Worm (Caenorhabditis elegans) whole organism, midembryonic: ENCODE measurements around the gene noca-2.

ENCODE experiments used
- T22C8.4 ChIP-seq: fragments of 200-800 bp; sonication (Bioruptor generic); IDR thresholded peaks from 2 replicates; pipeline ENCODE4 v1.3.6; 2022; ENCODE audit warnings: missing genetic modification characterization, missing compliant biosample characterization
- cog-1 ChIP-seq: sonication (generic microtip); optimal IDR thresholded peaks from 2 replicates; lab custom pipeline; 2016; ENCODE audit warnings: missing genetic modification characterization, missing compliant biosample characterization
- flt-1 ChIP-seq: fragments of 200-800 bp; sonication (Bioruptor generic); IDR thresholded peaks from 2 replicates; pipeline ENCODE4 v1.3.6; 2022; ENCODE audit warnings: missing genetic modification characterization, missing compliant biosample characterization
- klf-2 ChIP-seq: fragments of 200-800 bp; sonication (Bioruptor generic); conservative IDR thresholded peaks from 2 replicates; pipeline ENCODE4 v1.3.6; 2022; ENCODE audit warnings: missing genetic modification reagents, missing genetic modification characterization, missing compliant biosample characterization
- med-1 ChIP-seq: sonication (generic microtip); optimal IDR thresholded peaks from 2 replicates; lab custom pipeline; 2017; ENCODE audit warnings: missing genetic modification characterization, mild to moderate bottlenecking, missing compliant biosample characterization, antibody characterized with exemption, missing genetic modification reagents; ENCODE audit not compliant: insufficient read depth
- ref-1 ChIP-seq: fragments of 200-800 bp; sonication (Bioruptor generic); conservative IDR thresholded peaks from 2 replicates; pipeline ENCODE4 v1.3.6; 2022; ENCODE audit warnings: missing genetic modification reagents, missing genetic modification characterization, missing compliant biosample characterization
- tab-1 ChIP-seq: fragments of 200-800 bp; sonication (Bioruptor generic); IDR thresholded peaks from 2 replicates; pipeline ENCODE4 v1.3.6; 2022; ENCODE audit warnings: missing genetic modification characterization, missing compliant biosample characterization
- ztf-23 ChIP-seq: fragments of 200-800 bp; sonication (Bioruptor generic); IDR thresholded peaks from 2 replicates; pipeline ENCODE4 v1.3.6; 2022; ENCODE audit warnings: missing genetic modification reagents, missing genetic modification characterization, missing compliant biosample characterization
- ztf-29 ChIP-seq: fragments of 200-800 bp; sonication (Bioruptor generic); IDR thresholded peaks from 2 replicates; pipeline ENCODE4 v1.3.6; 2022; ENCODE audit warnings: missing genetic modification reagents, missing genetic modification characterization, missing compliant biosample characterization

Gene noca-2

DNA sequence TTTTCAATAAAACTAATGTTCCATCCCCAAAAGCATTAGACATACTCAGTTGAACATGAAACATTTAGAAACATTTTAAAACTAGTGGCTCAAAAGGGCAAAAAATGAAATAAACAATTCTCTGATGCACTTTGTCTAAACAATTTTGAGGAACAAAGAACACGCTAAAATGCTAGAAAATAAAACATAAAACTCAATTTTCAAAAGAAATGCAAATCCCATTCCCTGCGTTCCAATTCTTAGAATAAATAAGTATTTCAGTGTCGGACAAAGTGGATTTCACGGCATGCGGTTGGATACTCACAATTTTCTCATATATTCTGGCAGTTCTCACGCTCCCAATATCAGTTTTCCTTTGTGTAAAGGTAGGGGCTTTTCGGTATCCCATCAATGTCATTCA is 33.6 kb upstream of the noca-2 start:
- TF ChIP-seq flt-1 (GFP tag; lab: Robert Waterston, UW) = no peak
- TF ChIP-seq T22C8.4 = no peak
- TF ChIP-seq med-1 (GFP tag; lab: Kevin White, UChicago) = no peak
- no peak for TF ChIP-seq klf-2 (GFP tag; lab: Robert Waterston, UW)
- no peak for TF ChIP-seq tab-1 (GFP tag; lab: Robert Waterston, UW)
- TF ChIP-seq ztf-29 (GFP tag; lab: Robert Waterston, UW) = no peak
- TF ChIP-seq ref-1 = no peak
- TF ChIP-seq cog-1 = no peak
- no peak for TF ChIP-seq ztf-23 (GFP tag; lab: Robert Waterston, UW)

DNA sequence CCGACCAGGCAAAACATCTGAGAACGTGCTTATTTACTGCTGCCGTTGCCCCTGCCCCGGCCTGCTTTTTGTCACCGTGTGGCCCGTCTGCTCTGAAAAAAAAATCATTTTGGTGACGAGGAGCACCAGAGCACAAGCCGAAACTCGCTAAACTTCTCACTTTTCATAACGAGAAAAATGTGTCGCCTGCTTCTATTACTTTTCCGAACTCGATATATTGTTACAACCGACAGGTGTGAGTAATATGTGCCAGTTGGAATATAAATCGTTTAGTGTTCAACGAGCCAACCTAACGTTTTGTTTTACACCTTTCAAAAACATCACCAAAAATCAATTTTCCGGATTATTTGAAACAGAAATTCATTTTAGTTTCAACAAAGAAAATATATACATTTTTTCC is 29.2 kb upstream of the noca-2 start:
- no peak for TF ChIP-seq med-1 (GFP tag; lab: Kevin White, UChicago)
- no peak for TF ChIP-seq ref-1
- no peak for TF ChIP-seq flt-1 (GFP tag; lab: Robert Waterston, UW)
- TF ChIP-seq T22C8.4 = no peak
- TF ChIP-seq klf-2 (GFP tag; lab: Robert Waterston, UW) = no peak
- TF ChIP-seq tab-1 (GFP tag; lab: Robert Waterston, UW) = no peak
- TF ChIP-seq cog-1 = no peak
- TF ChIP-seq ztf-29 (GFP tag; lab: Robert Waterston, UW) = no peak
- no peak for TF ChIP-seq ztf-23 (GFP tag; lab: Robert Waterston, UW)

DNA sequence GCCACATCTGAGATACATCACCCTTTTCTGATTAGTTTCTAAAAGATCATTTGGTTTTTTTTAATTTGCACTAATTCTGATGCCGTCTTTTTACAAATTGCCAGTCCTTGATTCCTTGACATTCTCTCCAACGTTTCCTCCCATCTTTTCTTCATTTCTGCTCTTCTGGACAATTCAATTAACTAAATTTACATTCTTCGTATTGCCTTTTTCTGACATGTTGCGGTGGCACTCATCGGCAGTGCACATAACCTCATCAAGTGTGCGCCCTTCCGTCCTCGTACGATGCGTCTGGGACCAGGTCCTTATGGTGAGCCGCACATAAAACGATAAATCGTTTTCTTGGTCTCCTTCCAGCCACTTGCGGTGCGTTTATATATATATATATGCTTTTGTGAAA is 27.9 kb upstream of the noca-2 start:
- TF ChIP-seq cog-1 (no peak), ref-1 (no peak), flt-1 (GFP tag; lab: Robert Waterston, UW) (no peak), ztf-29 (GFP tag; lab: Robert Waterston, UW) (no peak), T22C8.4 (no peak), tab-1 (GFP tag; lab: Robert Waterston, UW) (no peak), ztf-23 (GFP tag; lab: Robert Waterston, UW) (no peak), med-1 (GFP tag; lab: Kevin White, UChicago) (no peak), klf-2 (GFP tag; lab: Robert Waterston, UW) (no peak)

DNA sequence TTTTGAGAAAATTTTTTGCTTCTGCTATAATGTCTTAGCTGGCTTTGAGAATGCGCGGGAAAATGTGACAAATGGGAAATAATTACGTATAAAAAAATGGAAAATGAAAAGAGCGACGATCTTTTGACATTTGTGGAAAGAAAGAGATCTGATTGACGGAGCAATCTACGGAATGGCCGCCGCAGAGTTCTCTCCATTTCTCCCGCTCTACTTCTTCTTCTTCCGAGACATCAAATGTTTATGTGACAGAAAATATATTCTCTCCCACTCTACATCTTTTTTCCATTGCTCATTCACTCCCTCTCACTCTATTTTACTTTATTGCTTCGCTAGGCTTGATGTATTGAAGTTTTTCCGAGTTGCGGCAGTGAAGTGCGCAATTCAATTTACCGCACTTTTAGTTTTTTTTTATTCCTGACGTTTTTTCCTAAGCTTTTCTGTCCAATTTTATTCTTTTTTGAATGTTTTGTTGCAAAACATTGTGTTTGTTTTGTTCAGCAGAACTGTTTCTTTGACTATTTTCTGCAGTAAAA is 26.4 kb upstream of the noca-2 start:
- TF ChIP-seq ztf-23 (GFP tag; lab: Robert Waterston, UW) = no peak
- TF ChIP-seq tab-1 (GFP tag; lab: Robert Waterston, UW) = no peak
- no peak for TF ChIP-seq klf-2 (GFP tag; lab: Robert Waterston, UW)
- no peak for TF ChIP-seq cog-1
- no peak for TF ChIP-seq med-1 (GFP tag; lab: Kevin White, UChicago)
- TF ChIP-seq T22C8.4 = no peak
- TF ChIP-seq flt-1 (GFP tag; lab: Robert Waterston, UW) = no peak
- no peak for TF ChIP-seq ztf-29 (GFP tag; lab: Robert Waterston, UW)
- TF ChIP-seq ref-1 = no peak

DNA sequence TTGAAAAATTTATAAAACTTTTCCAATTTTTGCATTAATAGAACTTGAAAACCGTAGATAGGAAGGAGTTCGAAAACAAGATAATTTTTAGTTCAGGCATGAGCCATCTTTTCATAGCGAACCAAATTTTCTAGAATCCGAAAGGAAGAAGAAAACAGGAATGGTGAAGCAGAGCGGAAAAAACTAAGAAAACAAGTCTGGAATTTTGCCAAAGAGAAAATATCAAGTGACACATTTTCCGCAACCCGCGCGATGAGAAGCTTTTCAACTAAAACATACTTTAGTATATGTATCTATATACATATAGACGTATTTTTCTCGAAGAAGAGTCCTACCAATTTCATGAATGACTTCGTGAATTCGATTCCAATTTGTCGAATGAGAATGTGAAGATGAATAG is 25.4 kb upstream of the noca-2 start:
- TF ChIP-seq klf-2 (GFP tag; lab: Robert Waterston, UW) (no peak), cog-1 (no peak), ref-1 (no peak), tab-1 (GFP tag; lab: Robert Waterston, UW) (no peak), ztf-29 (GFP tag; lab: Robert Waterston, UW) (no peak), flt-1 (GFP tag; lab: Robert Waterston, UW) (no peak), med-1 (GFP tag; lab: Kevin White, UChicago) (no peak), ztf-23 (GFP tag; lab: Robert Waterston, UW) (no peak), T22C8.4 (no peak)

DNA sequence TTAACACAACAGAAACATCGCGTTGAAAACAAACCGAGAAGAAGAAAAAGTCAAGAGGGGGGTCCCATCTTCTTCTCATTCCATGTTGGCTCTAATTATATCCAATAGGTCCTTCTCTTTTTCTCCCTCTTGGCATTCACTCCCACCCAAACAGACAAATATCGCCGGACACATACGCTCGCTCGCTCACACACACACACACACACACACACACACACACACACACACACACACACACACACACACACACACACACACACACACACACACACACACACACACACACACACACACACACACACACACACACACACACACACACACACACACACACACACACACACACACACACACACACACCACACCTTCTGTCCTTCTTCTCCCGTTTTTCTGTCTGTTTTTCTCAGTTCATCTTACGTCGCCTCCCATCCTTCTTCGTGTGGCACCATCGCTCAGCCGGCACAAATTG is 23.1 kb upstream of the noca-2 start, which contains the start of gene sto-4:
TSS of gene sto-4 (plus strand) at position 360 of the 469 bp plus-strand sequence.
- 0 out of 2 replicates have a peak, but pooled peaks have one; percentile 51 for TF ChIP-seq ztf-23 (GFP tag; lab: Robert Waterston, UW)
- peak; percentile 72; the same call in 1 of the 2 replicates for TF ChIP-seq flt-1 (GFP tag; lab: Robert Waterston, UW)
- TF ChIP-seq klf-2 (GFP tag; lab: Robert Waterston, UW) = 0 out of 2 replicates have a peak, but pooled peaks have one; percentile 31
- peak; percentile 62 for TF ChIP-seq cog-1

DNA sequence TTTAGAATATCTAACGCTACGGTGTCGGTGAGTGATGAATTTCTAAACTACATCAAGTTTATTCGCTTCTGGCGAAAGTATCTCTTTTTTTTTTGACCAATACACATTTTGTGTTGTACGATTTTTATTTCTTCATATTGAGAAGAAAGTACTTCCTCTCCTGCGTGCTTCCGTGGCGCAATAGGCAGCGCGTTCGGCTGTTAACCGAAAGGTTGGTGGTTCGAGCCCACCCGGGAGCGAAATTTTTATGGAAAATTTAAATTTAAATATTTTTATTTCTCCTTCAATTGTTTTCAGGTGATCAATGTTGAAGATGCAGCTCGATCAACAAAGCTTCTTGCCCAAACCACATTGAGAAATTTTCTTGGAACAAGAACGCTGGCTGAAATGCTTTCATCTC is 21.4 kb upstream of the noca-2 start:
- TF ChIP-seq flt-1 (GFP tag; lab: Robert Waterston, UW) (0 out of 2 replicates have a peak, but pooled peaks have one; percentile 39), ztf-29 (GFP tag; lab: Robert Waterston, UW) (no peak), klf-2 (GFP tag; lab: Robert Waterston, UW) (no peak), T22C8.4 (peak; percentile 55; the same call in 1 of the 2 replicates), ref-1 (no peak), ztf-23 (GFP tag; lab: Robert Waterston, UW) (no peak)

DNA sequence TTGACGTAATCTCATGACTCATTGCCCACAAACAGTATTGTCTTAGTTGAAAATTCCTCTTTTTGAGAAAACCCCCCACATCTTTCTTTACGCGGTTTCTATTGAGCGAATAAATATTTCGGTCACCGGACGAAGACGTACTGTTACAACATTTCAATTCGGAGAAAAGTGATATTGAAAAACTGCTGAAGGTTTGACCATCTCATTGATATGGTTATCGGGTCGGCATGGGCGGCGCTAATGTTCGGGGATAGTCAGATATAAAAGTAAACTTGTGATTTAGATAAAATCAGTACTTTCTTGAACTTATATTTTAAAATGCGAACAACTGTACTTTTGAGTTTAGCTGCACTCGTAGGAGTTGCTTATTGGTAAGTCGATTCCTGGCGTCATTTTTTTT is 19.8 kb upstream of the noca-2 start, which contains the start of gene T04F8.8:
TSS of gene T04F8.8 (plus strand) at position 301 of the 400 bp plus-strand sequence.
- TF ChIP-seq klf-2 (GFP tag; lab: Robert Waterston, UW) (no peak), tab-1 (GFP tag; lab: Robert Waterston, UW) (no peak), ztf-23 (GFP tag; lab: Robert Waterston, UW) (no peak), cog-1 (no peak), flt-1 (GFP tag; lab: Robert Waterston, UW) (no peak), ztf-29 (GFP tag; lab: Robert Waterston, UW) (no peak), ref-1 (no peak), T22C8.4 (no peak), med-1 (GFP tag; lab: Kevin White, UChicago) (no peak)

DNA sequence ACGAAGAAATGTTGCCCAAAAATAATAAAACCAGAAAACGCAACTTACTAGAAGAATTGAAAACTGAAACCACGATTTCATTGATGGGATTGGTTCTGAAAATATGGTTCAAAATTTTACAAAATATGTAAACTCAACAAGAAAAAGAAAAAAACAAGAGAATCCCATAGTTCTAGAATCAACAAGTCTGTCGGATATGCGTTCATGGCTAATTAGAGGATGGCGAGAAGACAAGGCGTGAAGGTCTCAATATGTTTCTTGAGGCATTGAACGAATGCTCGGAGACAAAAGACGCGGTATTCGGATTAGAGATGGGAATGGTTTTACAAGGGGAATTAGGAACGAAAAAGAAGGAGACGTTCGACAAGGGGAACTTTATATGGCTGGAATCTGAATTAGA is 16.2 kb upstream of the noca-2 start, which contains the start of gene cutl-11:
TSS of gene cutl-11 (minus strand) at position 101 of the 400 bp plus-strand sequence.
- TF ChIP-seq med-1 (GFP tag; lab: Kevin White, UChicago) = no peak
- TF ChIP-seq klf-2 (GFP tag; lab: Robert Waterston, UW) = no peak
- TF ChIP-seq tab-1 (GFP tag; lab: Robert Waterston, UW) = no peak
- TF ChIP-seq cog-1 = no peak
- no peak for TF ChIP-seq ztf-23 (GFP tag; lab: Robert Waterston, UW)
- no peak for TF ChIP-seq flt-1 (GFP tag; lab: Robert Waterston, UW)
- no peak for TF ChIP-seq T22C8.4
- no peak for TF ChIP-seq ref-1
- no peak for TF ChIP-seq ztf-29 (GFP tag; lab: Robert Waterston, UW)
